Worm (Caenorhabditis elegans): ENCODE data around the gene clec-185.

DNA sequence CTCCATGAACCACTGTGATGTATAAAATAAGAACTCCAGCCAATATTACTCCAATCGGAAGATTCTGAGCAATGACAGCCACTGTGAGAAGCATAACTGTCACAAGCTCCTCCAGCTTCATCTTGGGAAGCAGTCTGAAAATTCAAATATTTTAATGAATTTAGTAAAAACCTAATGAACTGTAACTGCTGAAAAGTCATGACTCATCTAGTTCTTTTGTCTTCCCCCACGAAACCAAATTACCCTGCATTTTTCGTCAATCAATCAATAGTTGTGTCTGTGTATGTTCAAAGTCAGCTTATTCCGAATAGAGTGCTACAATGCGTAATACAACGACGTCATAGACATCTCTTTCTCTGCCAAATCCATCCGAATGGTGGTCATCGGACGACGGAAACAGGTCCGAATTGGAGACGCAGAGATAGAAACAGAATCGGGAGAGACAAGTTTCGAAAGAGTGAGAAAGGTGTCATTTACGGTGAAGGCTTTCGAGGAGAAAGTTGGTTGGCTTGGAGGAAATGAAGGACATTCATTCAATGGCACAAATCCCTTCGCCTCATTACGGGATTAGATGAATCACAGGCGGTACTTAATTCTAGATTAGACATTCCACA, 41.7 kb upstream of the clec-185 start:
- TF ChIP-seq hlh-15 (tag; optimal IDR thresholded peaks at IDR 0.05) (no peak), ama-1 (optimal IDR thresholded peaks at IDR 0.05) (no peak), sox-2 (GFP tag; IDR thresholded peaks at IDR 0.05) (no peak), pha-4 (tag; optimal IDR thresholded peaks at IDR 0.05) (no peak), K09A11.1 (tag; optimal IDR thresholded peaks at IDR 0.05; ENCODE audit: insufficient read depth) (no peak), nhr-11 (tag; optimal IDR thresholded peaks at IDR 0.05) (no peak), K02D7.2 (tag; optimal IDR thresholded peaks at IDR 0.05) (no peak), ceh-45 (GFP tag; IDR thresholded peaks at IDR 0.05) (no peak), ceh-24 (tag; optimal IDR thresholded peaks at IDR 0.05) (no peak), ahr-1 (tag; optimal IDR thresholded peaks at IDR 0.05) (no peak)

Measured in whole organism, late embryonic.